Fruit fly (Drosophila melanogaster) whole organism, embryonic: Measurements from ENCODE around the gene MBD-like.
A peak's percentile ranks its signal among the peaks of the same experiment; 100 is the strongest.

Experiments used
- BtbVII ChIP-seq: fragments of 200-800 bp; sonication (Bioruptor generic); optimal IDR thresholded peaks from 3 replicates; lab custom pipeline; 2017; ENCODE audit warnings: missing biosample characterization, mild to moderate bottlenecking, missing genetic modification characterization
- CG10209 ChIP-seq: fragments of 200-800 bp; sonication (Bioruptor generic); optimal IDR thresholded peaks from 3 replicates; lab custom pipeline; 2017; ENCODE audit warnings: missing biosample characterization, mild to moderate bottlenecking, missing genetic modification characterization, missing genetic modification reagents
- CG10979 ChIP-seq: fragments of 200-800 bp; sonication (Bioruptor generic); optimal IDR thresholded peaks from 2 replicates; lab custom pipeline; 2018; ENCODE audit warnings: missing biosample characterization, mild to moderate bottlenecking, missing genetic modification characterization, moderate library complexity
- CG11085 ChIP-seq: fragments of 200-800 bp; sonication (Bioruptor generic); IDR thresholded peaks from 2 replicates; pipeline ENCODE4 v1.3.6; 2022; ENCODE audit warnings: missing biosample characterization, missing genetic modification characterization
- CG11723 ChIP-seq: fragments of 200-800 bp; sonication (Bioruptor generic); optimal IDR thresholded peaks from 2 replicates; lab custom pipeline; 2017; ENCODE audit warnings: missing biosample characterization, mild to moderate bottlenecking, missing genetic modification characterization
- CG12104 ChIP-seq: fragments of 200-800 bp; sonication (Bioruptor generic); optimal IDR thresholded peaks from 3 replicates; lab custom pipeline; 2016; ENCODE audit warnings: missing biosample characterization, missing genetic modification characterization
- CG12391 ChIP-seq: fragments of 200-800 bp; sonication (Bioruptor generic); optimal IDR thresholded peaks from 3 replicates; lab custom pipeline; 2018; ENCODE audit warnings: missing biosample characterization, mild to moderate bottlenecking, missing genetic modification characterization, moderate library complexity
- CG12769 ChIP-seq: fragments of 200-800 bp; sonication (Bioruptor generic); optimal IDR thresholded peaks from 2 replicates; lab custom pipeline; 2019; ENCODE audit warnings: missing biosample characterization, mild to moderate bottlenecking, missing genetic modification characterization, moderate library complexity
- CG15011 ChIP-seq: fragments of 200-800 bp; sonication (Bioruptor generic); optimal IDR thresholded peaks from 3 replicates; lab custom pipeline; 2018; ENCODE audit warnings: missing biosample characterization, mild to moderate bottlenecking, missing genetic modification characterization
- CG1603 ChIP-seq: fragments of 200-800 bp; sonication (Bioruptor generic); optimal IDR thresholded peaks from 2 replicates; lab custom pipeline; 2019; ENCODE audit warnings: missing biosample characterization, mild to moderate bottlenecking, missing genetic modification characterization, moderate library complexity
- CG2678 ChIP-seq: fragments of 200-800 bp; sonication (Bioruptor generic); optimal IDR thresholded peaks from 3 replicates; lab custom pipeline; 2019; ENCODE audit warnings: missing biosample characterization, mild to moderate bottlenecking, missing genetic modification characterization, moderate library complexity
- CG5245 ChIP-seq: fragments of 200-800 bp; sonication (Bioruptor generic); optimal IDR thresholded peaks from 3 replicates; lab custom pipeline; 2016; ENCODE audit warnings: missing biosample characterization, missing genetic modification characterization
- CG6683 ChIP-seq: fragments of 200-800 bp; sonication (Bioruptor generic); optimal IDR thresholded peaks from 2 replicates; lab custom pipeline; 2017; ENCODE audit warnings: missing biosample characterization, mild to moderate bottlenecking, missing genetic modification characterization, missing genetic modification reagents
- CG7271 ChIP-seq: fragments of 200-800 bp; sonication (Bioruptor generic); optimal IDR thresholded peaks from 2 replicates; lab custom pipeline; 2018; ENCODE audit warnings: missing biosample characterization, mild to moderate bottlenecking, missing genetic modification characterization, moderate library complexity
- CG8388 ChIP-seq: fragments of 200-800 bp; sonication (Bioruptor generic); optimal IDR thresholded peaks from 2 replicates; lab custom pipeline; 2019; ENCODE audit warnings: missing biosample characterization, mild to moderate bottlenecking, missing genetic modification characterization, moderate library complexity
- Ets65A ChIP-seq: fragments of 200-800 bp; sonication (Bioruptor generic); peaks from one replicate; lab custom pipeline; 2016; ENCODE audit warnings: missing biosample characterization, missing genetic modification characterization
- Hmr ChIP-seq: fragments of 200-800 bp; sonication (Bioruptor generic); optimal IDR thresholded peaks from 3 replicates; lab custom pipeline; 2017; ENCODE audit warnings: mild to moderate bottlenecking, missing biosample characterization, missing genetic modification reagents, missing genetic modification characterization
- MBD-R2 ChIP-seq: fragments of 200-800 bp; sonication (Bioruptor generic); IDR thresholded peaks from 2 replicates; pipeline ENCODE4 v1.3.6; 2022; ENCODE audit warnings: missing biosample characterization, missing genetic modification characterization
- Sox100B ChIP-seq: fragments of 200-800 bp; sonication (Bioruptor generic); optimal IDR thresholded peaks from 3 replicates; lab custom pipeline; 2018; ENCODE audit warnings: missing biosample characterization, mild to moderate bottlenecking, missing genetic modification characterization
- YL-1 ChIP-seq: fragments of 200-800 bp; sonication (Bioruptor generic); optimal IDR thresholded peaks from 3 replicates; lab custom pipeline; 2017; ENCODE audit warnings: missing biosample characterization, mild to moderate bottlenecking, missing genetic modification characterization
- ase ChIP-seq: fragments of 200-800 bp; sonication (Bioruptor generic); IDR thresholded peaks from 3 replicates; pipeline ENCODE4 v1.3.6; 2022; ENCODE audit warnings: missing biosample characterization, missing genetic modification characterization
- crc ChIP-seq: fragments of 200-800 bp; sonication (Bioruptor generic); optimal IDR thresholded peaks from 2 replicates; lab custom pipeline; 2016; ENCODE audit warnings: missing biosample characterization, missing genetic modification characterization
- cwo ChIP-seq: fragments of 200-800 bp; sonication (Bioruptor generic); optimal IDR thresholded peaks from 3 replicates; lab custom pipeline; 2017; ENCODE audit warnings: missing biosample characterization, missing genetic modification characterization, mild to moderate bottlenecking, moderate library complexity, missing genetic modification reagents
- dimm ChIP-seq: fragments of 200-800 bp; sonication (Bioruptor generic); IDR thresholded peaks from 2 replicates; pipeline ENCODE4 v1.3.6; 2022; ENCODE audit warnings: missing biosample characterization, missing genetic modification characterization
- dm ChIP-seq: fragments of 200-800 bp; sonication (Bioruptor generic); optimal IDR thresholded peaks from 3 replicates; lab custom pipeline; 2016; ENCODE audit warnings: missing biosample characterization, missing genetic modification characterization
- dpn ChIP-seq, 2 experiments: fragments of 200-800 bp; sonication (Bioruptor generic); optimal IDR thresholded peaks; 3 replicates each; lab custom pipeline; 2016; ENCODE audit warnings: missing biosample characterization in 2 of 2, missing genetic modification characterization in 2 of 2
- exex ChIP-seq: fragments of 200-800 bp; sonication (Bioruptor generic); optimal IDR thresholded peaks from 4 replicates; lab custom pipeline; 2018; ENCODE audit warnings: missing biosample characterization, mild to moderate bottlenecking, missing genetic modification characterization, moderate library complexity
- eyg ChIP-seq: fragments of 200-800 bp; sonication (Bioruptor generic); optimal IDR thresholded peaks from 3 replicates; lab custom pipeline; 2016; ENCODE audit warnings: missing biosample characterization, missing genetic modification characterization
- fd64A ChIP-seq: fragments of 200-800 bp; sonication (Bioruptor generic); optimal IDR thresholded peaks from 3 replicates; lab custom pipeline; 2018; ENCODE audit warnings: missing biosample characterization, mild to moderate bottlenecking, missing genetic modification characterization
- grau ChIP-seq: fragments of 200-800 bp; optimal IDR thresholded peaks from 3 replicates; lab custom pipeline; 2019; ENCODE audit warnings: missing biosample characterization, mild to moderate bottlenecking, missing genetic modification characterization, moderate library complexity
- gsb-n ChIP-seq: fragments of 200-800 bp; sonication (Bioruptor generic); optimal IDR thresholded peaks from 3 replicates; lab custom pipeline; 2018; ENCODE audit warnings: missing biosample characterization, mild to moderate bottlenecking, missing genetic modification characterization
- hb ChIP-seq: fragments of 200-800 bp; sonication (Bioruptor generic); IDR thresholded peaks from 3 replicates; pipeline ENCODE4 v1.3.6; 2022; ENCODE audit warnings: missing biosample characterization, missing genetic modification characterization; ENCODE audit not compliant: partially characterized antibody
- insv ChIP-seq, 2 experiments: fragments of 200-800 bp; sonication (Bioruptor generic); optimal IDR thresholded peaks; 3 replicates each; lab custom pipeline; 2016 to 2018; ENCODE audit warnings: missing biosample characterization in 2 of 2, missing genetic modification characterization in 2 of 2
- jing ChIP-seq: fragments of 200-800 bp; sonication (Bioruptor generic); optimal IDR thresholded peaks from 2 replicates; lab custom pipeline; 2018; ENCODE audit warnings: missing biosample characterization, mild to moderate bottlenecking, missing genetic modification characterization
- kay ChIP-seq: fragments of 200-800 bp; sonication (Bioruptor generic); optimal IDR thresholded peaks from 2 replicates; lab custom pipeline; 2016; ENCODE audit warnings: missing biosample characterization, missing genetic modification characterization
- lmd ChIP-seq: fragments of 200-800 bp; sonication (Bioruptor generic); IDR thresholded peaks from 2 replicates; pipeline ENCODE4 v1.3.6; 2022; ENCODE audit warnings: missing biosample characterization, missing genetic modification characterization
- nau ChIP-seq: fragments of 200-800 bp; sonication (Bioruptor generic); optimal IDR thresholded peaks from 3 replicates; lab custom pipeline; 2017; ENCODE audit warnings: missing biosample characterization, mild to moderate bottlenecking, missing genetic modification characterization, missing genetic modification reagents
- nerfin-1 ChIP-seq: fragments of 200-800 bp; sonication (Bioruptor generic); optimal IDR thresholded peaks from 3 replicates; lab custom pipeline; 2019; ENCODE audit warnings: missing biosample characterization, mild to moderate bottlenecking, missing genetic modification characterization, moderate library complexity
- odd ChIP-seq: fragments of 200-800 bp; sonication (Bioruptor generic); optimal IDR thresholded peaks from 2 replicates; lab custom pipeline; 2017; ENCODE audit warnings: missing biosample characterization, mild to moderate bottlenecking, missing genetic modification characterization
- prd ChIP-seq, 3 experiments: fragments of >200 bp in 2 of 3; fragments of 200-800 bp in 1 of 3; sonication (Bioruptor generic) in 1 of 3; optimal IDR thresholded peaks in 2 of 3; IDR thresholded peaks in 1 of 3; 2 replicates in 2 of 3; 3 replicates in 1 of 3; pipeline versions ENCODE4 v1.3.6 to Lab custom; 2017 to 2022; ENCODE audit warnings: missing biosample characterization in 1 of 3, missing genetic modification characterization in 1 of 3
- pzg ChIP-seq: fragments of 200-800 bp; sonication (Bioruptor generic); optimal IDR thresholded peaks from 3 replicates; lab custom pipeline; 2018; ENCODE audit warnings: missing biosample characterization, mild to moderate bottlenecking, missing genetic modification characterization, moderate library complexity
- ro ChIP-seq: fragments of 200-800 bp; sonication (Bioruptor generic); IDR thresholded peaks from 2 replicates; pipeline ENCODE4 v1.3.6; 2022; ENCODE audit warnings: missing biosample characterization, missing genetic modification characterization
- row ChIP-seq: fragments of 200-800 bp; sonication (Bioruptor generic); IDR thresholded peaks from 3 replicates; pipeline ENCODE4 v1.3.6; 2022; ENCODE audit warnings: missing biosample characterization, missing genetic modification characterization
- scrt ChIP-seq: fragments of 200-800 bp; sonication (Bioruptor generic); optimal IDR thresholded peaks from 2 replicates; lab custom pipeline; 2018; ENCODE audit warnings: missing biosample characterization, mild to moderate bottlenecking, missing genetic modification characterization, moderate library complexity
- slou ChIP-seq: fragments of 200-800 bp; sonication (Bioruptor generic); optimal IDR thresholded peaks from 3 replicates; lab custom pipeline; 2016; ENCODE audit warnings: missing biosample characterization, missing genetic modification characterization
- sob ChIP-seq: fragments of 200-800 bp; sonication (Bioruptor generic); IDR thresholded peaks from 2 replicates; pipeline ENCODE4 v1.3.6; 2022; ENCODE audit warnings: missing biosample characterization, missing genetic modification characterization
- tap ChIP-seq: fragments of 200-800 bp; optimal IDR thresholded peaks from 3 replicates; lab custom pipeline; 2019; ENCODE audit warnings: missing biosample characterization, mild to moderate bottlenecking, missing genetic modification characterization, moderate library complexity
- unpg ChIP-seq: fragments of 200-800 bp; sonication (Bioruptor generic); optimal IDR thresholded peaks from 3 replicates; lab custom pipeline; 2018; ENCODE audit warnings: missing biosample characterization, mild to moderate bottlenecking, missing genetic modification characterization, moderate library complexity
- vnd ChIP-seq: fragments of 200-800 bp; sonication (Bioruptor generic); IDR thresholded peaks from 3 replicates; pipeline ENCODE4 v1.3.6; 2022; ENCODE audit warnings: missing biosample characterization, missing genetic modification characterization; ENCODE audit not compliant: partially characterized antibody

Gene MBD-like

DNA sequence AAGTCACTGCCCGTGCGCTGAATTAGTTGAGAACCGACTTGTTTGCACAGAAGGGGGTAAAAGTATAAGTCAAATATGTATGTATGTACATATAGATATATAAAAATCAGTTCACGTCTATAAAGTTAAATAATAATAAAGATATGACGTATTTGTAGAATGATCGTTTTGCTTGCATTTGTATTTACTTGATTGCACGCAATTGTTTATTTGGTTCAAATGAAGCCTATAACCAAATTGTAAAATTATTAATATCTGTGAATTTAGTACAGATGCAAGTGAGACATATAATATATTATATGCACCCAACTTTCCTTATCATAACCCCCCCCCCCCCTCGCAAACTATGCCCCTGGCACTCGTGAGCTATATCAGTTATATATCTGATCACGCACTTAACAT lies 41.0 kb downstream of the MBD-like start (continued):
- TF ChIP-seq nerfin-1 = peak; percentile 43
- no peak for TF ChIP-seq pzg (GFP tag; lab: Kevin White, UChicago)
- TF ChIP-seq CG2678 (tag; lab: Kevin White, UChicago) = peak; percentile 86
- TF ChIP-seq ro (GFP tag; lab: Robert Waterston, UW) = no peak
- TF ChIP-seq unpg (GFP tag; lab: Kevin White, UChicago) = peak; percentile 37
- peak; percentile 43 for TF ChIP-seq kay (GFP tag; lab: Kevin White, UChicago)
- TF ChIP-seq dpn (GFP tag; optimal IDR thresholded peaks at IDR 0.05; lab: Kevin White, UChicago) = no peak
- TF ChIP-seq nau (GFP tag; lab: Kevin White, UChicago) = peak; percentile 34
- peak; percentile 72 for TF ChIP-seq CG15011 (GFP tag; lab: Kevin White, UChicago)
- no peak for TF ChIP-seq ase (GFP tag; lab: Robert Waterston, UW)
- no peak for TF ChIP-seq hb (GFP tag; lab: Robert Waterston, UW)
- TF ChIP-seq lmd (GFP tag; lab: Robert Waterston, UW) = peak; percentile 30; the same call in 1 of the 2 replicates
- no peak for TF ChIP-seq YL-1 (GFP tag; lab: Kevin White, UChicago)
- peak; percentile 16 for TF ChIP-seq gsb-n
- peak; percentile 49 for TF ChIP-seq scrt
- TF ChIP-seq fd64A = no peak
- TF ChIP-seq CG1603 (tag; lab: Kevin White, UChicago) = peak; percentile 29
- TF ChIP-seq dimm (GFP tag; lab: Robert Waterston, UW) = no peak
- TF ChIP-seq vnd (GFP tag; lab: Robert Waterston, UW) = no peak
- peak; percentile 11; the same call in 1 of the 2 replicates for TF ChIP-seq MBD-R2 (GFP tag; lab: Robert Waterston, UW)
- TF ChIP-seq CG12104 (GFP tag; lab: Kevin White, UChicago) = peak; percentile 40
- peak; percentile 30 for TF ChIP-seq tap (tag; lab: Kevin White, UChicago)
- TF ChIP-seq eyg (GFP tag; lab: Kevin White, UChicago) = no peak
- peak; percentile 22 for TF ChIP-seq CG12391 (tag; lab: Kevin White, UChicago)
- peak; percentile 26 for TF ChIP-seq CG6683 (GFP tag; lab: Kevin White, UChicago)
- peak; percentile 29 for TF ChIP-seq CG12769
- TF ChIP-seq CG11723 (GFP tag; lab: Kevin White, UChicago) = peak; percentile 2
- TF ChIP-seq cwo = peak; percentile 78
- TF ChIP-seq sob (GFP tag; lab: Robert Waterston, UW) = 0 out of 2 replicates have a peak, but pooled peaks have one; percentile 38
- TF ChIP-seq CG7271 (tag; lab: Kevin White, UChicago) = no peak
- TF ChIP-seq slou (GFP tag; lab: Kevin White, UChicago) = no peak
- TF ChIP-seq BtbVII = peak; percentile 78
- TF ChIP-seq jing (GFP tag; lab: Kevin White, UChicago) = no peak
- peak; percentile 13 for TF ChIP-seq CG10979 (tag; lab: Kevin White, UChicago)
- TF ChIP-seq Sox100B (GFP tag; lab: Kevin White, UChicago) = peak; percentile 51
- no peak for TF ChIP-seq dm (GFP tag; lab: Kevin White, UChicago)
- no peak for TF ChIP-seq prd (optimal IDR thresholded peaks at IDR 0.05; lab: Kevin White, UChicago)
- TF ChIP-seq prd (GFP tag; IDR thresholded peaks at IDR 0.05; lab: Robert Waterston, UW) = peak; percentile 53; the same call in 2 of the 3 replicates
- TF ChIP-seq CG8388 (GFP tag; lab: Kevin White, UChicago) = peak; percentile 8
- TF ChIP-seq crc (GFP tag; lab: Kevin White, UChicago) = no peak
- peak; percentile 60 for TF ChIP-seq CG10209
- peak; percentile 63 for TF ChIP-seq grau
- TF ChIP-seq insv (GFP tag; optimal IDR thresholded peaks at IDR 0.05; lab: Kevin White, UChicago) = no peak
- TF ChIP-seq CG11085 (GFP tag; lab: Robert Waterston, UW) = 0 out of 2 replicates have a peak, but pooled peaks have one; percentile 27
- peak; percentile 9 for TF ChIP-seq odd (GFP tag; lab: Kevin White, UChicago)
- peak; percentile 6 for TF ChIP-seq CG5245 (GFP tag; lab: Kevin White, UChicago)
- TF ChIP-seq Ets65A (GFP tag; lab: Kevin White, UChicago) = peak; percentile 88
- 0 out of 3 replicates have a peak, but pooled peaks have one; percentile 14 for TF ChIP-seq row
- peak; percentile 42 for TF ChIP-seq exex
- peak; percentile 65 for TF ChIP-seq Hmr
